Fruit fly (Drosophila melanogaster) whole organism, embryonic: ENCODE measurements around the gene CG3277.

Source experiments
- CG10366 ChIP-seq: fragments of 200-800 bp; sonication (Bioruptor generic); IDR thresholded peaks from 2 replicates; pipeline ENCODE4 v1.3.6; 2022; ENCODE audit warnings: missing biosample characterization, missing genetic modification characterization
- CG10431 ChIP-seq: fragments of 200-800 bp; sonication (Bioruptor generic); optimal IDR thresholded peaks from 3 replicates; lab custom pipeline; 2018; ENCODE audit warnings: missing biosample characterization, mild to moderate bottlenecking, missing genetic modification characterization
- CG11696 ChIP-seq: fragments of 200-800 bp; sonication (Bioruptor generic); IDR thresholded peaks from 2 replicates; pipeline ENCODE4 v1.3.6; 2022; ENCODE audit warnings: missing biosample characterization, missing genetic modification characterization
- CG11723 ChIP-seq: fragments of 200-800 bp; sonication (Bioruptor generic); optimal IDR thresholded peaks from 2 replicates; lab custom pipeline; 2017; ENCODE audit warnings: missing biosample characterization, mild to moderate bottlenecking, missing genetic modification characterization
- CG13775 ChIP-seq: fragments of 200-800 bp; sonication (Bioruptor generic); optimal IDR thresholded peaks from 3 replicates; lab custom pipeline; 2017; ENCODE audit warnings: missing biosample characterization, mild to moderate bottlenecking, missing genetic modification characterization
- CG14050 ChIP-seq: fragments of 200-800 bp; sonication (Bioruptor generic); IDR thresholded peaks from 3 replicates; pipeline ENCODE4 v1.3.6; 2022; ENCODE audit warnings: missing biosample characterization, missing genetic modification characterization
- CG1647 ChIP-seq: fragments of 200-800 bp; sonication (Bioruptor generic); optimal IDR thresholded peaks from 3 replicates; lab custom pipeline; 2016; ENCODE audit warnings: missing biosample characterization, missing genetic modification characterization
- CG16813 ChIP-seq: fragments of 200-800 bp; sonication (Bioruptor generic); IDR thresholded peaks from 3 replicates; pipeline ENCODE4 v1.3.6; 2022; ENCODE audit warnings: missing biosample characterization, missing genetic modification characterization; ENCODE audit not compliant: partially characterized antibody
- CG31388 ChIP-seq: fragments of 200-800 bp; sonication (Bioruptor generic); optimal IDR thresholded peaks from 2 replicates; lab custom pipeline; 2016; ENCODE audit warnings: missing biosample characterization, missing genetic modification characterization
- CG32767 ChIP-seq: fragments of 200-800 bp; sonication (Bioruptor generic); IDR thresholded peaks from 2 replicates; pipeline ENCODE4 v1.3.6; 2022; ENCODE audit warnings: missing biosample characterization, missing genetic modification characterization
- CG4282 ChIP-seq: fragments of 200-800 bp; sonication (Bioruptor generic); optimal IDR thresholded peaks from 2 replicates; lab custom pipeline; 2016; ENCODE audit warnings: missing biosample characterization, missing genetic modification characterization
- CG4360 ChIP-seq: fragments of 200-800 bp; sonication (Bioruptor generic); IDR thresholded peaks from 2 replicates; pipeline ENCODE4 v1.3.6; 2022; ENCODE audit warnings: missing biosample characterization, missing genetic modification characterization
- CG43689 ChIP-seq: fragments of 200-800 bp; sonication (Bioruptor generic); IDR thresholded peaks from 2 replicates; pipeline ENCODE4 v1.3.6; 2022; ENCODE audit warnings: missing biosample characterization, missing genetic modification characterization
- CG4820 ChIP-seq: fragments of 200-800 bp; sonication (Bioruptor generic); optimal IDR thresholded peaks from 3 replicates; lab custom pipeline; 2016; ENCODE audit warnings: missing biosample characterization, missing genetic modification characterization
- CG6175 ChIP-seq: fragments of 200-800 bp; sonication (Bioruptor generic); IDR thresholded peaks from 3 replicates; pipeline ENCODE4 v1.3.6; 2022; ENCODE audit warnings: missing biosample characterization, missing genetic modification characterization
- CG6654 ChIP-seq: fragments of 200-800 bp; sonication (Bioruptor generic); optimal IDR thresholded peaks from 2 replicates; lab custom pipeline; 2017; ENCODE audit warnings: missing biosample characterization, mild to moderate bottlenecking, missing genetic modification characterization
- CG8290 ChIP-seq, 3 experiments: fragments of 200-800 bp; sonication (Bioruptor generic); optimal IDR thresholded peaks; 2 replicates each; lab custom pipeline; 2016 to 2019; ENCODE audit warnings: missing biosample characterization in 3 of 3, missing genetic modification characterization in 3 of 3, mild to moderate bottlenecking in 2 of 3, moderate library complexity in 1 of 3
- CG8765 ChIP-seq: fragments of 200-800 bp; sonication (Bioruptor generic); IDR thresholded peaks from 2 replicates; pipeline ENCODE4 v1.3.6; 2022; ENCODE audit warnings: missing biosample characterization, missing genetic modification characterization
- CG9797 ChIP-seq: fragments of 200-800 bp; sonication (Bioruptor generic); optimal IDR thresholded peaks from 3 replicates; lab custom pipeline; 2018; ENCODE audit warnings: missing biosample characterization, mild to moderate bottlenecking, missing genetic modification characterization
- CrebB ChIP-seq: fragments of 200-800 bp; sonication (Bioruptor generic); optimal IDR thresholded peaks from 3 replicates; lab custom pipeline; 2018; ENCODE audit warnings: missing biosample characterization, mild to moderate bottlenecking, missing genetic modification characterization
- Doc2 ChIP-seq: fragments of 200-800 bp; sonication (Bioruptor generic); IDR thresholded peaks from 2 replicates; pipeline ENCODE4 v1.3.6; 2022; ENCODE audit warnings: missing biosample characterization, missing genetic modification characterization
- Dp ChIP-seq: fragments of 200-800 bp; sonication (Bioruptor generic); optimal IDR thresholded peaks from 2 replicates; lab custom pipeline; 2018; ENCODE audit warnings: missing biosample characterization, mild to moderate bottlenecking, missing genetic modification characterization, moderate library complexity
- Fer1 ChIP-seq: fragments of 200-800 bp; sonication (Bioruptor generic); optimal IDR thresholded peaks from 2 replicates; lab custom pipeline; 2017; ENCODE audit warnings: missing biosample characterization, mild to moderate bottlenecking, missing genetic modification characterization
- HLH3B ChIP-seq: fragments of 200-800 bp; sonication (Bioruptor generic); IDR thresholded peaks from 2 replicates; pipeline ENCODE4 v1.3.6; 2022; ENCODE audit warnings: missing biosample characterization, missing genetic modification characterization
- Mrtf ChIP-seq: fragments of 200-800 bp; sonication (Bioruptor generic); IDR thresholded peaks from 3 replicates; pipeline ENCODE4 v1.3.6; 2022; ENCODE audit warnings: missing biosample characterization, missing genetic modification characterization
- NC2β ChIP-seq: fragments of 200-800 bp; sonication (Bioruptor generic); optimal IDR thresholded peaks from 2 replicates; lab custom pipeline; 2016; ENCODE audit warnings: missing biosample characterization, missing genetic modification characterization
- Oli ChIP-seq: fragments of 200-800 bp; sonication (Bioruptor generic); optimal IDR thresholded peaks from 2 replicates; lab custom pipeline; 2018; ENCODE audit warnings: missing biosample characterization, mild to moderate bottlenecking, missing genetic modification characterization, moderate library complexity
- Rx ChIP-seq: fragments of 200-800 bp; sonication (Bioruptor generic); IDR thresholded peaks from 2 replicates; pipeline ENCODE4 v1.3.6; 2022; ENCODE audit warnings: missing biosample characterization, missing genetic modification characterization
- Side ChIP-seq: fragments of 200-800 bp; sonication (Bioruptor generic); optimal IDR thresholded peaks from 2 replicates; lab custom pipeline; 2016; ENCODE audit warnings: missing biosample characterization, missing genetic modification characterization
- Spps ChIP-seq: fragments of 200-800 bp; sonication (Bioruptor generic); optimal IDR thresholded peaks from 2 replicates; lab custom pipeline; 2018; ENCODE audit warnings: missing biosample characterization, mild to moderate bottlenecking, missing genetic modification characterization
- Trl ChIP-seq, 3 experiments: fragments of >200 bp in 2 of 3; fragments of 200-800 bp in 1 of 3; sonication (Bioruptor generic) in 1 of 3; optimal IDR thresholded peaks; 2 replicates in 1 of 3; 3 replicates in 2 of 3; lab custom pipeline; 2016 to 2017; ENCODE audit warnings: missing biosample characterization in 1 of 3, missing genetic modification characterization in 1 of 3
- Xrp1 ChIP-seq: fragments of 200-800 bp; sonication (Bioruptor generic); IDR thresholded peaks from 2 replicates; pipeline ENCODE4 v1.3.6; 2022; ENCODE audit warnings: missing biosample characterization, missing genetic modification characterization
- ac ChIP-seq: fragments of 200-800 bp; sonication (Bioruptor generic); optimal IDR thresholded peaks from 3 replicates; lab custom pipeline; 2017; ENCODE audit warnings: missing biosample characterization, mild to moderate bottlenecking, missing genetic modification characterization
- ara ChIP-seq: fragments of 200-800 bp; sonication (Bioruptor generic); IDR thresholded peaks from 2 replicates; pipeline ENCODE4 v1.3.6; 2022; ENCODE audit warnings: missing biosample characterization, missing genetic modification characterization
- caup ChIP-seq: fragments of 200-800 bp; sonication (Bioruptor generic); optimal IDR thresholded peaks from 3 replicates; lab custom pipeline; 2017; ENCODE audit warnings: missing biosample characterization, mild to moderate bottlenecking, missing genetic modification characterization, moderate library complexity; ENCODE audit not compliant: severe bottlenecking
- chm ChIP-seq: fragments of 200-800 bp; sonication (Bioruptor generic); IDR thresholded peaks from 2 replicates; pipeline ENCODE4 v1.3.6; 2022; ENCODE audit warnings: missing biosample characterization, missing genetic modification characterization
- corto ChIP-seq: fragments of 200-800 bp; sonication (Bioruptor generic); optimal IDR thresholded peaks from 2 replicates; lab custom pipeline; 2016; ENCODE audit warnings: missing biosample characterization, mild to moderate bottlenecking, missing genetic modification characterization, moderate library complexity
- dan ChIP-seq: fragments of 200-800 bp; sonication (Bioruptor generic); IDR thresholded peaks from 2 replicates; pipeline ENCODE4 v1.3.6; 2022; ENCODE audit warnings: missing biosample characterization, missing genetic modification characterization
- fd3F ChIP-seq: fragments of 200-800 bp; sonication (Bioruptor generic); optimal IDR thresholded peaks from 2 replicates; lab custom pipeline; 2018; ENCODE audit warnings: missing biosample characterization, mild to moderate bottlenecking, missing genetic modification characterization, moderate library complexity
- hkb ChIP-seq, 2 experiments: fragments of 200-800 bp in 1 of 2; fragments of >200 bp in 1 of 2; sonication (Bioruptor generic) in 1 of 2; IDR thresholded peaks in 1 of 2; optimal IDR thresholded peaks in 1 of 2; 2 replicates each; pipeline versions ENCODE4 v1.3.6 to Lab custom; 2017 to 2022; ENCODE audit warnings: missing biosample characterization in 1 of 2, missing genetic modification characterization in 1 of 2
- maf-S ChIP-seq: fragments of 200-800 bp; sonication (Bioruptor generic); optimal IDR thresholded peaks from 2 replicates; lab custom pipeline; 2016; ENCODE audit warnings: missing biosample characterization, missing genetic modification characterization
- pum ChIP-seq: fragments of 200-800 bp; sonication (Bioruptor generic); optimal IDR thresholded peaks from 2 replicates; lab custom pipeline; 2016; ENCODE audit warnings: missing biosample characterization, missing genetic modification characterization
- rib ChIP-seq: fragments of 200-800 bp; sonication (Bioruptor generic); IDR thresholded peaks from 2 replicates; pipeline ENCODE4 v1.3.6; 2022; ENCODE audit warnings: missing biosample characterization, missing genetic modification characterization
- run ChIP-seq: fragments of 200-800 bp; sonication (Bioruptor generic); optimal IDR thresholded peaks from 3 replicates; lab custom pipeline; 2018; ENCODE audit warnings: missing biosample characterization, mild to moderate bottlenecking, missing genetic modification characterization
- tna ChIP-seq: fragments of 200-800 bp; sonication (Bioruptor generic); IDR thresholded peaks from 2 replicates; pipeline ENCODE4 v1.3.6; 2022; ENCODE audit warnings: missing biosample characterization, missing genetic modification characterization; ENCODE audit not compliant: partially characterized antibody
- trh ChIP-seq: fragments of 200-800 bp; sonication (Bioruptor generic); optimal IDR thresholded peaks from 2 replicates; lab custom pipeline; 2016; ENCODE audit warnings: missing biosample characterization, missing genetic modification characterization
- twi ChIP-seq: fragments of 200-800 bp; optimal IDR thresholded peaks from 2 replicates; lab custom pipeline; 2019; ENCODE audit warnings: missing biosample characterization, mild to moderate bottlenecking, missing genetic modification characterization, moderate library complexity
- vfl ChIP-seq: fragments of 200-800 bp; sonication (Bioruptor generic); optimal IDR thresholded peaks from 2 replicates; lab custom pipeline; 2016; ENCODE audit warnings: missing biosample characterization, missing genetic modification characterization
- vvl ChIP-seq: fragments of 200-800 bp; sonication (Bioruptor generic); IDR thresholded peaks from 2 replicates; pipeline ENCODE4 v1.3.6; 2022; ENCODE audit warnings: missing biosample characterization, missing genetic modification characterization

CG3277 gene

dm6 chr2L:3348146-3348747 lies 44.3 kb downstream of the CG3277 start (continued):
- peak; percentile 21 for TF ChIP-seq Side
- TF ChIP-seq CG8290 (GFP tag; optimal IDR thresholded peaks at IDR 0.05; lab: Kevin White, UChicago): peak; percentile 22
- TF ChIP-seq CG8290 (tag; optimal IDR thresholded peaks at IDR 0.05; lab: Kevin White, UChicago): no peak
- TF ChIP-seq dan (GFP tag; lab: Robert Waterston, UW): peak; percentile 60; the same call in 1 of the 2 replicates
- no peak for TF ChIP-seq vfl (GFP tag; lab: Kevin White, UChicago)
- peak; percentile 13 for TF ChIP-seq maf-S (GFP tag; lab: Kevin White, UChicago)
- TF ChIP-seq Spps (tag; lab: Kevin White, UChicago): peak; percentile 72
- TF ChIP-seq CG4820 (GFP tag; lab: Kevin White, UChicago): peak; percentile 67
- TF ChIP-seq corto (GFP tag; lab: Kevin White, UChicago): peak; percentile 42
- no peak for TF ChIP-seq Doc2 (GFP tag; lab: Robert Waterston, UW)
- peak; percentile 51 for TF ChIP-seq CG1647
- peak; percentile 93 for TF ChIP-seq HLH3B (GFP tag; lab: Robert Waterston, UW)
- peak; percentile 82 for TF ChIP-seq CG11696 (GFP tag; lab: Robert Waterston, UW)
- TF ChIP-seq caup (GFP tag; lab: Kevin White, UChicago): peak; percentile 12
- no peak for TF ChIP-seq Dp
- TF ChIP-seq chm (GFP tag; lab: Robert Waterston, UW): peak; percentile 87
- no peak for TF ChIP-seq trh (GFP tag; lab: Kevin White, UChicago)
- peak; percentile 75 for TF ChIP-seq Mrtf (GFP tag; lab: Robert Waterston, UW)
- TF ChIP-seq Xrp1 (GFP tag; lab: Robert Waterston, UW): peak; percentile 94
- no peak for TF ChIP-seq Fer1 (GFP tag; lab: Kevin White, UChicago)
- peak; percentile 85 for TF ChIP-seq CG10366 (GFP tag; lab: Robert Waterston, UW)
- TF ChIP-seq CG16813 (GFP tag; lab: Robert Waterston, UW): no peak
- TF ChIP-seq twi: peak; percentile 26
- no peak for TF ChIP-seq tna (GFP tag; lab: Robert Waterston, UW)
- no peak for TF ChIP-seq CG9797 (GFP tag; lab: Kevin White, UChicago)
- peak; percentile 82 for TF ChIP-seq Oli (tag; lab: Kevin White, UChicago)
- TF ChIP-seq CG13775 (GFP tag; lab: Kevin White, UChicago): peak; percentile 5
- TF ChIP-seq CG31388: peak; percentile 22
- TF ChIP-seq CG4282 (GFP tag; lab: Kevin White, UChicago): no peak
- no peak for TF ChIP-seq Trl (optimal IDR thresholded peaks at IDR 0.05; lab: Kevin White, UChicago)
- TF ChIP-seq Trl (GFP tag; optimal IDR thresholded peaks at IDR 0.05; lab: Kevin White, UChicago): peak; percentile 51
- TF ChIP-seq CG14050 (GFP tag; lab: Robert Waterston, UW): peak; percentile 76
- no peak; the same call in 1 of the 2 replicates for TF ChIP-seq CG8765 (GFP tag; lab: Robert Waterston, UW)
- 0 out of 3 replicates have a peak, but pooled peaks have one; percentile 57 for TF ChIP-seq CG6175 (GFP tag; lab: Robert Waterston, UW)
- TF ChIP-seq Rx (GFP tag; lab: Robert Waterston, UW): peak; percentile 89
- TF ChIP-seq fd3F (GFP tag; lab: Kevin White, UChicago): no peak
- no peak for TF ChIP-seq hkb (optimal IDR thresholded peaks at IDR 0.05; lab: Kevin White, UChicago)
- TF ChIP-seq hkb (GFP tag; IDR thresholded peaks at IDR 0.05; lab: Robert Waterston, UW): peak; percentile 91
- no peak for TF ChIP-seq ac (GFP tag; lab: Kevin White, UChicago)
- peak; percentile 81 for TF ChIP-seq run
- peak; percentile 56 for TF ChIP-seq pum (GFP tag; lab: Kevin White, UChicago)
- TF ChIP-seq CG6654 (GFP tag; lab: Kevin White, UChicago): peak; percentile 62
- TF ChIP-seq CG10431 (GFP tag; lab: Kevin White, UChicago): peak; percentile 9
- TF ChIP-seq NC2β: peak; percentile 66
- peak; percentile 94 for TF ChIP-seq ara (GFP tag; lab: Robert Waterston, UW)
- TF ChIP-seq CG11723 (GFP tag; lab: Kevin White, UChicago): peak; percentile 70
- peak; percentile 97 for TF ChIP-seq vvl (GFP tag; lab: Robert Waterston, UW)
- no peak for TF ChIP-seq rib (GFP tag; lab: Robert Waterston, UW)
- TF ChIP-seq CG32767 (GFP tag; lab: Robert Waterston, UW): peak; percentile 69
- TF ChIP-seq CrebB: peak; percentile 37
- TF ChIP-seq CG43689 (GFP tag; lab: Robert Waterston, UW): peak; percentile 75
- TF ChIP-seq CG4360: peak; percentile 75
